Worm (Caenorhabditis elegans) whole organism, late embryonic: Measurements from ENCODE around the gene rpc-1.

Source experiments
- C08G9.2 ChIP-seq: sonication (generic microtip); optimal IDR thresholded peaks from 2 replicates; lab custom pipeline; 2016; ENCODE audit warnings: mild to moderate bottlenecking, missing genetic modification characterization, moderate library complexity, missing compliant biosample characterization
- F13H6.1 ChIP-seq: sonication (generic microtip); optimal IDR thresholded peaks from 2 replicates; lab custom pipeline; 2016; ENCODE audit warnings: missing genetic modification characterization, missing compliant biosample characterization
- K02D7.2 ChIP-seq: sonication (generic microtip); optimal IDR thresholded peaks from 2 replicates; lab custom pipeline; 2017; ENCODE audit warnings: mild to moderate bottlenecking, missing genetic modification characterization, missing compliant biosample characterization
- K09A11.1 ChIP-seq: sonication (generic microtip); optimal IDR thresholded peaks from 2 replicates; lab custom pipeline; 2017; ENCODE audit warnings: antibody characterized with exemption, mild to moderate bottlenecking, missing genetic modification characterization, missing compliant biosample characterization; ENCODE audit not compliant: insufficient read depth
- Y22D7AL.16 ChIP-seq: sonication (generic microtip); optimal IDR thresholded peaks from 2 replicates; lab custom pipeline; 2016; ENCODE audit warnings: missing genetic modification characterization, missing compliant biosample characterization
- ama-1 ChIP-seq: fragments of 150-350 bp; optimal IDR thresholded peaks from 2 replicates; lab custom pipeline; 2014
- ceh-19 ChIP-seq: fragments of 200-800 bp; sonication (Bioruptor generic); optimal IDR thresholded peaks from 2 replicates; lab custom pipeline; 2018; ENCODE audit warnings: mild to moderate bottlenecking, missing genetic modification characterization, missing compliant biosample characterization
- ceh-24 ChIP-seq: sonication (generic microtip); optimal IDR thresholded peaks from 2 replicates; lab custom pipeline; 2016; ENCODE audit warnings: mild to moderate bottlenecking, missing genetic modification characterization, missing compliant biosample characterization
- ceh-34 ChIP-seq: sonication (generic microtip); optimal IDR thresholded peaks from 2 replicates; lab custom pipeline; 2016; ENCODE audit warnings: mild to moderate bottlenecking, missing genetic modification characterization, missing compliant biosample characterization
- ceh-48 ChIP-seq: sonication (generic microtip); optimal IDR thresholded peaks from 2 replicates; lab custom pipeline; 2016; ENCODE audit warnings: missing genetic modification characterization, inconsistent platforms, missing compliant biosample characterization
- ceh-6 ChIP-seq: fragments of 200-800 bp; sonication (Bioruptor generic); optimal IDR thresholded peaks from 2 replicates; lab custom pipeline; 2018; ENCODE audit warnings: mild to moderate bottlenecking, missing genetic modification characterization, missing compliant biosample characterization
- ceh-9 ChIP-seq: sonication (generic microtip); optimal IDR thresholded peaks from 2 replicates; lab custom pipeline; 2016; ENCODE audit warnings: mild to moderate bottlenecking, missing genetic modification characterization, inconsistent platforms, missing compliant biosample characterization
- dmd-4 ChIP-seq: sonication (generic microtip); optimal IDR thresholded peaks from 2 replicates; lab custom pipeline; 2016; ENCODE audit warnings: borderline replicate concordance, missing genetic modification characterization, missing compliant biosample characterization
- ets-4 ChIP-seq: sonication (generic microtip); optimal IDR thresholded peaks from 2 replicates; lab custom pipeline; 2016; ENCODE audit warnings: missing genetic modification characterization, missing compliant biosample characterization
- fkh-10 ChIP-seq: fragments of 150-350 bp; optimal IDR thresholded peaks from 2 replicates; lab custom pipeline; 2014; ENCODE audit warnings: missing biosample characterization, missing genetic modification reagents, missing genetic modification characterization
- fkh-6 ChIP-seq: sonication (generic microtip); optimal IDR thresholded peaks from 2 replicates; lab custom pipeline; 2016; ENCODE audit warnings: missing genetic modification characterization, missing compliant biosample characterization
- hlh-30 ChIP-seq: sonication (generic microtip); optimal IDR thresholded peaks from 2 replicates; lab custom pipeline; 2017; ENCODE audit warnings: antibody characterized with exemption, missing genetic modification characterization, missing compliant biosample characterization; ENCODE audit not compliant: insufficient read depth
- hlh-8 ChIP-seq: sonication (generic microtip); optimal IDR thresholded peaks from 2 replicates; lab custom pipeline; 2016; ENCODE audit warnings: missing genotype, missing genetic modification characterization, missing compliant biosample characterization
- lim-6 ChIP-seq: sonication (generic microtip); optimal IDR thresholded peaks from 2 replicates; lab custom pipeline; 2016; ENCODE audit warnings: missing genetic modification characterization, missing compliant biosample characterization
- lin-11 ChIP-seq: fragments of 200-800 bp; sonication (Bioruptor generic); optimal IDR thresholded peaks from 2 replicates; lab custom pipeline; 2018; ENCODE audit warnings: mild to moderate bottlenecking, missing genetic modification characterization, missing compliant biosample characterization
- madf-2 ChIP-seq: sonication (generic microtip); optimal IDR thresholded peaks from 2 replicates; lab custom pipeline; 2017; ENCODE audit warnings: missing genetic modification characterization, missing compliant biosample characterization
- nhr-11 ChIP-seq: fragments of 150-350 bp; optimal IDR thresholded peaks from 2 replicates; lab custom pipeline; 2014; ENCODE audit warnings: missing biosample characterization, missing genetic modification characterization
- pax-1 ChIP-seq: fragments of 150-350 bp; optimal IDR thresholded peaks from 2 replicates; lab custom pipeline; 2014; ENCODE audit warnings: missing biosample characterization, missing genetic modification characterization
- pha-4 ChIP-seq: fragments of 150-350 bp; optimal IDR thresholded peaks from 2 replicates; lab custom pipeline; 2018; ENCODE audit warnings: missing biosample characterization, missing genetic modification reagents, missing genetic modification characterization
- pros-1 ChIP-seq: fragments of 150-350 bp; optimal IDR thresholded peaks from 2 replicates; lab custom pipeline; 2014; ENCODE audit warnings: missing biosample characterization, missing genetic modification reagents, missing genetic modification characterization
- ref-2 ChIP-seq: sonication (generic microtip); optimal IDR thresholded peaks from 2 replicates; lab custom pipeline; 2016; ENCODE audit warnings: missing genetic modification characterization, missing compliant biosample characterization
- sdc-2 ChIP-seq: sonication (generic microtip); optimal IDR thresholded peaks from 2 replicates; lab custom pipeline; 2016; ENCODE audit warnings: missing genotype, missing genetic modification characterization, missing compliant biosample characterization
- unc-42 ChIP-seq: sonication (generic microtip); optimal IDR thresholded peaks from 2 replicates; lab custom pipeline; 2016; ENCODE audit warnings: missing genotype, missing genetic modification characterization, missing compliant biosample characterization
- unc-55 ChIP-seq: sonication (generic microtip); optimal IDR thresholded peaks from 2 replicates; lab custom pipeline; 2017; ENCODE audit warnings: missing biosample characterization, missing genetic modification reagents, missing genetic modification characterization
- zip-5 ChIP-seq: sonication (generic microtip); optimal IDR thresholded peaks from 2 replicates; lab custom pipeline; 2016; ENCODE audit warnings: missing genetic modification characterization, missing compliant biosample characterization
- ztf-16 ChIP-seq: sonication (generic microtip); optimal IDR thresholded peaks from 2 replicates; lab custom pipeline; 2017; ENCODE audit warnings: missing genetic modification characterization, missing compliant biosample characterization

rpc-1 gene

DNA sequence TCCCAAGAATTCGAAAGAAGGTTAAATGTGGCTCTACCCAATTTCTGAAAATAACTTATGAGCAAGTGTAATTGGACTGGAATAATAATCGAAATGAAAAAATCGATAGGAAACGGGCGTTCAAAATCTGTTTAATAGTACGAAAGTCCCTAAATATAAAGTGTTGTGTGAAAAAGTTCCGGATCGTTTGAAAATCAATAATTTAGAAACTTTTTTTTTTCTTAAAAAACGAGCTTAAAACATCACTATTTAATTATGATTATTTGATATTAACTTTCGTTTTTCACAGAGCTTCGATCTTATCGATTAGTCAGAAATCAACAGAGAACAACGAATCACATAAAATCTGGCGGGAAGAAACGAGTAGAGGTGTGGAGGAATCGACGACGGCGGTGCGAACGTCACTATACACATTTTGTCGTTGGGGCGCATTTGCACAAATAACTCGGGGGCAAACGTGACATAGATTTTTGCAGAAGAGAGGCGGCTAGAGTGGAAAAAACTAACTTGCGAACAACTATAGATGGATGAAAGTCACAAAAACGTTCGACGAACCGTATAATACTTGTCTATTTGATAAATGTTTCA, 20.8 kb downstream of the rpc-1 start, which contains the start of gene hecd-1:
TSS of gene hecd-1 (minus strand) at position 51 of the 588 bp plus-strand sequence.
- TF ChIP-seq dmd-4 (tag; lab: Kevin White, UChicago) (no peak), hlh-30 (tag; lab: Kevin White, UChicago) (peak; percentile 19)
- TF ChIP-seq, all 69 proteins: peak for 1

- TF ChIP-seq zip-5 (tag; lab: Kevin White, UChicago), result no peak
- TF ChIP-seq ama-1 (lab: Kevin White, UChicago), result no peak
- TF ChIP-seq ceh-34, result no peak
- no peak for TF ChIP-seq C08G9.2 (tag; lab: Kevin White, UChicago)
- TF ChIP-seq lin-11 (tag; lab: Kevin White, UChicago), result no peak
- no peak for TF ChIP-seq ztf-16 (tag; lab: Kevin White, UChicago)
These were observed 26.4 kb downstream of the rpc-1 start for ce11 chrIV:7139143-7139542.

ce11 chrIV:7133983-7134382, 31.6 kb downstream of the rpc-1 start, which contains the start of gene mutd-1:
mutd-1 (minus strand) TSS chrIV:7134083.
- TF ChIP-seq pax-1 (tag; lab: Kevin White, UChicago) (no peak), ceh-19 (GFP tag; lab: Kevin White, UChicago) (no peak), lim-6 (tag; lab: Kevin White, UChicago) (no peak), ceh-24 (no peak), madf-2 (no peak)

ce11 chrIV:7133140-7133539, 32.4 kb downstream of the rpc-1 start, which contains the start of gene cyn-12:
cyn-12 (minus strand) TSS chrIV:7133217.
- TF ChIP-seq unc-42 (tag; lab: Kevin White, UChicago), result peak; percentile 71
- no peak for TF ChIP-seq hlh-30 (tag; lab: Kevin White, UChicago)
- TF ChIP-seq ceh-48, result peak; percentile 61

DNA sequence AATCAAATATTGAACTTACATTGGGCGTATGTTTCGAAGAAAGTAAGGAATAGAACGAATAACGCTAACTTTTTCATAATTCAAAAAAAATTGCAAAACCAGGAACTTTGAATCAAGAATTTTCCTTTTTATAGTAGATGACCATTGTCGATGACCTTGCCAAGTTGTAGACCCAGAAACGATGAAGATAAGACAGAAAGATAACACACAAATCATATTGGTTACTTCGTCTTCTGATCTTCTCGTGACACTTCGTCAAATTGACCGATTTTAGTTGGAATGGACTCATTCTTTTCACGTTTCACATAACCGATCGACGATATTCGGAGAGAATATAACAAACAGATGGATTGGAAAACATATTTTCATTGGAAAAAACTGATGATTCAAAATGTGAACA, 33.8 kb downstream of the rpc-1 start, which contains the start of gene grsp-3:
TSS of gene grsp-3 (minus strand) at position 149 of the 400 bp plus-strand sequence.
- no peak for TF ChIP-seq ceh-24
- no peak for TF ChIP-seq ref-2 (tag; lab: Kevin White, UChicago)
- no peak for TF ChIP-seq pros-1 (tag; lab: Kevin White, UChicago)
- TF ChIP-seq fkh-10 (GFP tag; lab: Kevin White, UChicago), result no peak
- TF ChIP-seq, all 69 proteins: peak for 0

ce11 chrIV:7121313-7122055, 44.1 kb downstream of the rpc-1 start, which contains the start of the genes C34D4.10 and str-48:
C34D4.10 (minus strand) TSS chrIV:7121413.
str-48 (plus strand) TSS chrIV:7122005.
- TF ChIP-seq ceh-6 (GFP tag; lab: Kevin White, UChicago) (no peak), lim-6 (tag; lab: Kevin White, UChicago) (no peak), hlh-8 (tag; lab: Kevin White, UChicago) (no peak), ets-4 (no peak), ceh-9 (tag; lab: Kevin White, UChicago) (no peak), K02D7.2 (tag; lab: Kevin White, UChicago) (no peak), K09A11.1 (tag; lab: Kevin White, UChicago) (no peak), Y22D7AL.16 (tag; lab: Kevin White, UChicago) (no peak), F13H6.1 (tag; lab: Kevin White, UChicago) (no peak), sdc-2 (tag; lab: Kevin White, UChicago) (no peak), ztf-16 (tag; lab: Kevin White, UChicago) (no peak), nhr-11 (tag; lab: Kevin White, UChicago) (no peak), fkh-6 (tag; lab: Kevin White, UChicago) (no peak), unc-55 (no peak), pha-4 (tag; lab: Kevin White, UChicago) (no peak), unc-42 (tag; lab: Kevin White, UChicago) (no peak)
